Fruit fly (Drosophila melanogaster) whole organism, wandering third instar larva: ENCODE results near the gene Jhbp16.

Source experiments
- Abd-B ChIP-seq: fragments of >200 bp; optimal IDR thresholded peaks from 2 replicates; lab custom pipeline; 2017; ENCODE audit warnings: missing biosample characterization, missing genetic modification characterization
- CG32264 ChIP-seq: fragments of 200-800 bp; sonication (Bioruptor generic); optimal IDR thresholded peaks from 2 replicates; lab custom pipeline; 2016; ENCODE audit warnings: missing biosample characterization, missing genetic modification characterization
- CG9705 ChIP-seq: fragments of 200-800 bp; sonication (Bioruptor generic); optimal IDR thresholded peaks from 2 replicates; lab custom pipeline; 2018; ENCODE audit warnings: missing biosample characterization, mild to moderate bottlenecking, missing genetic modification characterization
- Dfd ChIP-seq: fragments of >200 bp; optimal IDR thresholded peaks from 2 replicates; lab custom pipeline; 2017; ENCODE audit warnings: missing biosample characterization, missing genetic modification characterization
- Dif ChIP-seq: fragments of 200-275, 200-300 bp; sonication (Bioruptor generic); optimal IDR thresholded peaks from 2 replicates; lab custom pipeline; 2018; ENCODE audit warnings: missing biosample characterization, missing genetic modification characterization; ENCODE audit not compliant: partially characterized antibody
- GATAd ChIP-seq: sonication (Bioruptor generic); optimal IDR thresholded peaks from 2 replicates; lab custom pipeline; 2016; ENCODE audit warnings: missing biosample characterization, missing genetic modification characterization
- HLH106 ChIP-seq: fragments of 200-800 bp; optimal IDR thresholded peaks from 3 replicates; lab custom pipeline; 2019; ENCODE audit warnings: missing biosample characterization, mild to moderate bottlenecking, missing genetic modification characterization, moderate library complexity
- Hnf4 ChIP-seq: fragments of 200-800 bp; sonication (Bioruptor generic); optimal IDR thresholded peaks from 2 replicates; lab custom pipeline; 2016; ENCODE audit warnings: missing biosample characterization, mild to moderate bottlenecking, missing genetic modification characterization
- Hr78 ChIP-seq: fragments of >200 bp; optimal IDR thresholded peaks from 2 replicates; lab custom pipeline; 2017; ENCODE audit warnings: missing biosample characterization, missing genetic modification characterization
- Hr83 ChIP-seq: fragments of 200-300 bp; sonication (Bioruptor generic); optimal IDR thresholded peaks from 2 replicates; lab custom pipeline; 2016; ENCODE audit warnings: missing biosample characterization, mild to moderate bottlenecking, missing genetic modification characterization, moderate library complexity; ENCODE audit not compliant: poor library complexity, severe bottlenecking
- Jra ChIP-seq: sonication (Bioruptor generic); optimal IDR thresholded peaks from 2 replicates; lab custom pipeline; 2016; ENCODE audit warnings: missing biosample characterization, missing genetic modification characterization
- Mio ChIP-seq: sonication (Bioruptor generic); optimal IDR thresholded peaks from 2 replicates; lab custom pipeline; 2016; ENCODE audit warnings: missing biosample characterization, missing genetic modification characterization
- Myc ChIP-seq: fragments of >200 bp; optimal IDR thresholded peaks from 2 replicates; lab custom pipeline; 2017
- N ChIP-seq: fragments of >200 bp; optimal IDR thresholded peaks from 2 replicates; lab custom pipeline; 2018; ENCODE audit warnings: missing biosample characterization, missing external identifiers, missing genetic modification characterization
- OdsH ChIP-seq: fragments of 200-800 bp; sonication (Bioruptor generic); optimal IDR thresholded peaks from 2 replicates; lab custom pipeline; 2016; ENCODE audit warnings: missing biosample characterization, mild to moderate bottlenecking, missing genetic modification characterization
- Rel ChIP-seq, 2 experiments: fragments of 200-800 bp; sonication (Bioruptor generic) in 1 of 2; optimal IDR thresholded peaks; 2 replicates in 1 of 2; 3 replicates in 1 of 2; lab custom pipeline; 2016 to 2019; ENCODE audit warnings: mild to moderate bottlenecking in 2 of 2, missing biosample characterization in 2 of 2, missing genetic modification characterization in 2 of 2, moderate library complexity in 1 of 2
- Sp1 ChIP-seq: fragments of 200-800 bp; sonication (Bioruptor generic); optimal IDR thresholded peaks from 3 replicates; lab custom pipeline; 2019; ENCODE audit warnings: missing biosample characterization, mild to moderate bottlenecking, missing genetic modification characterization, moderate library complexity
- Vsx2 ChIP-seq: fragments of 200-300, 225-300 bp; sonication (Bioruptor generic); optimal IDR thresholded peaks from 2 replicates; lab custom pipeline; 2018; ENCODE audit warnings: missing biosample characterization, missing genetic modification characterization; ENCODE audit not compliant: partially characterized antibody
- br ChIP-seq: fragments of 200-800 bp; sonication (Bioruptor generic); optimal IDR thresholded peaks from 2 replicates; lab custom pipeline; 2016; ENCODE audit warnings: missing biosample characterization, missing genetic modification characterization
- brk ChIP-seq: fragments of 200-800 bp; sonication (Bioruptor generic); optimal IDR thresholded peaks from 2 replicates; lab custom pipeline; 2016; ENCODE audit warnings: missing biosample characterization, mild to moderate bottlenecking, missing genetic modification characterization
- dl ChIP-seq, 2 experiments: fragments of 175-275, 200-275 bp in 1 of 2; fragments of 200-275 bp in 1 of 2; sonication (Bioruptor generic); optimal IDR thresholded peaks; lab custom pipeline; 2018; ENCODE audit warnings: mild to moderate bottlenecking in 2 of 2, missing biosample characterization in 2 of 2, missing genetic modification characterization in 2 of 2, moderate library complexity in 2 of 2; ENCODE audit not compliant: partially characterized antibody in 2 of 2, insufficient read depth in 1 of 2
- dmrt93B ChIP-seq: fragments of 200-800 bp; sonication (Bioruptor generic); optimal IDR thresholded peaks from 2 replicates; lab custom pipeline; 2018; ENCODE audit warnings: missing biosample characterization, mild to moderate bottlenecking, missing genetic modification characterization
- dsf ChIP-seq: sonication (Bioruptor generic); optimal IDR thresholded peaks from 2 replicates; lab custom pipeline; 2016; ENCODE audit warnings: missing biosample characterization, missing genetic modification characterization, borderline replicate concordance
- ey ChIP-seq: fragments of 200-800 bp; sonication (Bioruptor generic); optimal IDR thresholded peaks from 2 replicates; lab custom pipeline; 2016; ENCODE audit warnings: missing biosample characterization, missing genetic modification characterization
- foxo ChIP-seq, 2 experiments: fragments of 200-800 bp; sonication (Bioruptor generic); optimal IDR thresholded peaks; 2 replicates in 1 of 2; 3 replicates in 1 of 2; lab custom pipeline; 2016 to 2017; ENCODE audit warnings: missing biosample characterization in 2 of 2, missing genetic modification characterization in 2 of 2
- fru ChIP-seq: fragments of 200-800 bp; sonication (Bioruptor generic); optimal IDR thresholded peaks from 3 replicates; lab custom pipeline; 2016; ENCODE audit warnings: missing biosample characterization, mild to moderate bottlenecking, missing genetic modification characterization
- h ChIP-seq: fragments of 200-800 bp; sonication (Bioruptor generic); optimal IDR thresholded peaks from 3 replicates; lab custom pipeline; 2016; ENCODE audit warnings: missing biosample characterization, mild to moderate bottlenecking, missing genetic modification characterization
- jim ChIP-seq: fragments of 175-275, 200-325 bp; sonication (Bioruptor generic); optimal IDR thresholded peaks from 2 replicates; lab custom pipeline; 2016; ENCODE audit warnings: missing biosample characterization, mild to moderate bottlenecking, missing genetic modification characterization
- lola ChIP-seq: fragments of >200 bp; optimal IDR thresholded peaks from 2 replicates; lab custom pipeline; 2017; ENCODE audit warnings: missing biosample characterization, missing genetic modification characterization
- psq ChIP-seq: fragments of 200-800 bp; sonication (Bioruptor generic); optimal IDR thresholded peaks from 3 replicates; lab custom pipeline; 2017; ENCODE audit warnings: missing biosample characterization, mild to moderate bottlenecking, missing genetic modification characterization, moderate library complexity
- rgr ChIP-seq: fragments of 200-800 bp; sonication (Bioruptor generic); optimal IDR thresholded peaks from 3 replicates; lab custom pipeline; 2016; ENCODE audit warnings: missing biosample characterization, mild to moderate bottlenecking, missing genetic modification characterization
- sage ChIP-seq: fragments of 200-800 bp; sonication (Bioruptor generic); optimal IDR thresholded peaks from 2 replicates; lab custom pipeline; 2016; ENCODE audit warnings: missing biosample characterization, mild to moderate bottlenecking, missing genetic modification characterization
- sv ChIP-seq: fragments of 200-800 bp; sonication (Bioruptor generic); optimal IDR thresholded peaks from 3 replicates; lab custom pipeline; 2016; ENCODE audit warnings: missing biosample characterization, missing genetic modification characterization
- tai ChIP-seq: sonication (Bioruptor generic); optimal IDR thresholded peaks from 2 replicates; lab custom pipeline; 2016; ENCODE audit warnings: missing biosample characterization, missing genetic modification characterization
- usp ChIP-seq: fragments of >200 bp; optimal IDR thresholded peaks from 2 replicates; lab custom pipeline; 2017; ENCODE audit warnings: missing biosample characterization, missing genetic modification characterization
- woc ChIP-seq: sonication (Bioruptor generic); optimal IDR thresholded peaks from 2 replicates; lab custom pipeline; 2016; ENCODE audit warnings: missing biosample characterization, mild to moderate bottlenecking, missing genetic modification characterization

Gene Jhbp16

DNA sequence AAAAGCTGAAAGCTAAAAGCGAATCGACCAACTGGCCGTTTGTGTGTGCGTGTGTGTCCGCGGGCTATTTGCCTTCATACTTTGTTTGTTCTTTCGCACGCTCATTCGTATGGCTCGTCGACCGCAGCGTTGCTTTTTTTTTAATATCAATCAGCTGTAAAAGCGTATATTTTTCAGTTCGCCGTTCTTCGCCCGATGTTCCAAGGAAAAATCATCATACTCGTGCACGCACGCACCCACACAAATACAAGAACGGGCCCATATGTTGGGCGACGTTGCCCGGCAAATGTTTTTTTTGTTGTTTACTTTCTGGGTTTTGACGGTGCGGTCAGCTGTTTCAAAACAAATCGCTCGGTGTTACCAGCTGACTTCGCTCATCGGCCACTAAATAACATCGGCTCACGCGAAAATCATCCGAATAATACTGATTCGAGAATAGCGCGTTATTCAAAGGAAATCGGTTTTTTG lies 3.5 kb upstream of the Jhbp16 start, which contains the start of gene E2f1 (continued):
- TF ChIP-seq rgr (no peak), usp (GFP tag; lab: Kevin White, UChicago) (no peak), Mio (GFP tag; lab: Kevin White, UChicago) (no peak), sage (GFP tag; lab: Kevin White, UChicago) (no peak), dsf (GFP tag; lab: Kevin White, UChicago) (no peak), Abd-B (GFP tag; lab: Kevin White, UChicago) (no peak), Rel (GFP tag; optimal IDR thresholded peaks at IDR 0.05; lab: Kevin White, UChicago) (no peak), Rel (tag; optimal IDR thresholded peaks at IDR 0.05; lab: Kevin White, UChicago) (peak; percentile 19), br (GFP tag; lab: Kevin White, UChicago) (no peak), dl (GFP tag; optimal IDR thresholded peaks at IDR 0.05; lab: Kevin White, UChicago; ENCODE audit: insufficient read depth in 1 of 2, partially characterized antibody in 2 of 2) (no peak)
- TF ChIP-seq, all 38 proteins: peak for 6

DNA sequence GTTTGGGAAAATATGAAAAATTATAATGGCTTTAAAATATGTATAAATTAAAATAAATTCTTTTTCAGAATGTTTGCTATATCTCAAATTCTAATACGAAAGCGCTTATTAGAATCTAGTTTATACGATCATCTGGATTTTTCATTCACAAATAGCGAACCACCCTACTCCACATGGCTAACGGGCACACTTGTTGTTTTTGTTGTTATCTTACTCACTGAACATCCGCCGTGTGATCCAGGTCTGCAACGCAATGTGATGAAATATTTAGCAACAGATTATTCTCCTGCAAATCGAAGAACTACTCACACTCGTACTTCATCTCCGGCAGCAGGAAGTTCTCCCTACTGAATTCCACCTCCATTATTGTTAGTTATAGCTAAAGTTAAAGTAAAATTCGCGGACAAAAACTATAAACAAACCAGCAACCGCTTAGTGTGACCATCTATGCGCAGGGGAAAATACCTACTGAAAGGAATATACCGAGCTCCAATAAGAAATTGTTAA lies 1.6 kb upstream of the Jhbp16 start, which contains the start of gene Archease:
Gene Archease (minus strand): TSS at position 472 of the 507 bp plus-strand sequence.
- peak; percentile 31 for TF ChIP-seq sage (GFP tag; lab: Kevin White, UChicago)
- TF ChIP-seq dl (GFP tag; optimal IDR thresholded peaks at IDR 0.05; lab: Kevin White, UChicago; ENCODE audit: insufficient read depth in 1 of 2, partially characterized antibody in 2 of 2): no peak
- TF ChIP-seq Jra: no peak
- TF ChIP-seq h: peak; percentile 61
- TF ChIP-seq Dfd (GFP tag; lab: Kevin White, UChicago): no peak
- TF ChIP-seq tai (GFP tag; lab: Kevin White, UChicago): peak; percentile 14
- peak; percentile 63 for TF ChIP-seq OdsH (GFP tag; lab: Kevin White, UChicago)
- TF ChIP-seq woc (GFP tag; lab: Kevin White, UChicago): peak; percentile 52
- no peak for TF ChIP-seq Dif
- TF ChIP-seq Hr78 (GFP tag; lab: Kevin White, UChicago): no peak
- TF ChIP-seq Vsx2 (GFP tag; lab: Kevin White, UChicago): no peak
- TF ChIP-seq psq: peak; percentile 35
- TF ChIP-seq Hnf4 (GFP tag; lab: Kevin White, UChicago): peak; percentile 51
- TF ChIP-seq N (GFP tag; lab: Kevin White, UChicago): no peak
- no peak for TF ChIP-seq CG9705
- TF ChIP-seq usp (GFP tag; lab: Kevin White, UChicago): no peak
- TF ChIP-seq Hr83 (GFP tag; lab: Kevin White, UChicago): no peak
- TF ChIP-seq fru (GFP tag; lab: Kevin White, UChicago): no peak
- no peak for TF ChIP-seq Mio (GFP tag; lab: Kevin White, UChicago)
- peak; percentile 67 for TF ChIP-seq HLH106
- TF ChIP-seq lola (GFP tag; lab: Kevin White, UChicago): no peak
- TF ChIP-seq brk (GFP tag; lab: Kevin White, UChicago): peak; percentile 55
- TF ChIP-seq jim: no peak
- TF ChIP-seq Sp1: no peak
- peak; percentile 49 for TF ChIP-seq ey
- TF ChIP-seq GATAd (GFP tag; lab: Kevin White, UChicago): no peak
- no peak for TF ChIP-seq CG32264
- no peak for TF ChIP-seq Abd-B (GFP tag; lab: Kevin White, UChicago)
- TF ChIP-seq sv: no peak
- no peak for TF ChIP-seq Rel (GFP tag; optimal IDR thresholded peaks at IDR 0.05; lab: Kevin White, UChicago)
- TF ChIP-seq Rel (tag; optimal IDR thresholded peaks at IDR 0.05; lab: Kevin White, UChicago): peak; percentile 2
- TF ChIP-seq foxo (GFP tag; optimal IDR thresholded peaks at IDR 0.05; lab: Kevin White, UChicago): peak in 1 of 2 experiments; percentile 70

DNA sequence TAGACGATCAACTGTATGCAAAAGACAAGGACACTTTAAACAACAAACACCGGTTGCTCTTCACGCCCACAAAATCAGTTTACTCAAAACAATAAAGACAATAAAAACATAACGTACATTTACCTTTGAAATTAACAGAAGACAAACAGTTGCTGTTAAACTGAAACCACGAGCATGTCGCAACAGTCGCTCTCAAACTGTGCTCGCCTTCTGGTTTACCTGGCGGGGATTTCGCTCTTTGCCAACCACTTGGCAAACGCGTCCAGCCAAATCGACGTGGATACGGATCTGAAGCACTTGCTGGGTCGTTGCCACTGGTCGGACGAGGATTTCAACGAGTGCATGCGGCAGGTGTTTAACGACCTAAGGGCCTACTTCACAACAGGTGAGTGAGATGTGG lies 1.2 kb downstream of the Jhbp16 start:
- TF ChIP-seq Hr78 (GFP tag; lab: Kevin White, UChicago) (no peak), dmrt93B (GFP tag; lab: Kevin White, UChicago) (no peak), woc (GFP tag; lab: Kevin White, UChicago) (no peak), dl (GFP tag; optimal IDR thresholded peaks at IDR 0.05; lab: Kevin White, UChicago; ENCODE audit: insufficient read depth in 1 of 2, partially characterized antibody in 2 of 2) (no peak), Myc (lab: Kevin White, UChicago) (peak; percentile 5), brk (GFP tag; lab: Kevin White, UChicago) (no peak), Sp1 (no peak)
